Fruit fly (Drosophila melanogaster): ENCODE measurements around the gene Plod.

The Plod gene

DNA sequence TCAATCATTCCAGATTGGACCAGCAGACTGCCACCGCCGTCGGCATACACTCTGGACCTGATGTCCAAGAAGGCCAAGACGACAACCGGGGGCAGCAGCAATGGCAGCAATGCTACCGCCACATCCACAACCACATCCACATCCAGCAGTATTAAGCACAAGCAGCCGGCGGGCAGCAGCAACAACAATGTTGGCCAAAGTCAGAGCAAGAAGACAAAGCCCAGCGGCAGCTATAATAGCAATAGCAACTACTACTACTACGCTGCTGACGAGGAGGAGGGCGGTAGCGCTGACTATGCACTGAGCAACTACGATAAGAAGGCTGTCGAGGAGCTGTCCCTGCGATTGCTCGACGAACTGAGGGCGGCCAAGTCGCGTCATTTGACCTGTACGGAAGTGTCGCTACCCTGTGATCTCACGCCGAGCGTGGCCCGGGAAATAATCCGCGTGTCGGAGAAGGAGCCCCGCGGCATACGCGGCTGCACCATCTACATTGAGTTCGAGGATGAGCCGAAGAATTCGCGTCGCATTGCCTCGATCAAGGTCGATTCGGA is 48.0 kb upstream of the Plod start:
- no peak for TF ChIP-seq brk (GFP tag; optimal IDR thresholded peaks at IDR 0.05)

DNA sequence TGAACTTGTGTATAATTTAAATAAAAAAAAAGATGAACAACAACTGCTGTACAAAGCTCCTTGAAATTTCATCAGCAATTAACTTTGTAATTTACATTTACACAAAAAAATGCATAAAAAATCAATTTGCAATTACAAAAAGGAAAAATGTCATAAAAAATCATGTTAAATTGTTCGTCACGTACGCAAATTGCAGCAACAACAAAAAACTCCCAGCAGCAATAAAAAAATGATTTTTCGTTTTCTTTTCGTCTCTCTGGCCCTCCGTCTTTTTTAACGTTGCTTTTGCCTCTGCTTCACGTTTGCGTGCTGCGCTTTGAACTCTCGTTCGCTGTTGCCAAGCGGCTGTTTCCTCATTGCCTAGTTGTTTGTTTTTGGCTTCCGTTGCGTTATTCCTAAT is 47.3 kb upstream of the Plod start:
- TF ChIP-seq fru (GFP tag; optimal IDR thresholded peaks at IDR 0.05) (no peak), Hnf4 (GFP tag; optimal IDR thresholded peaks at IDR 0.05) (no peak), OdsH (GFP tag; optimal IDR thresholded peaks at IDR 0.05) (no peak), CG9705 (GFP tag; optimal IDR thresholded peaks at IDR 0.05) (no peak), CG32264 (GFP tag; optimal IDR thresholded peaks at IDR 0.05) (no peak), sv (GFP tag; optimal IDR thresholded peaks at IDR 0.05) (peak; percentile 54), psq (GFP tag; optimal IDR thresholded peaks at IDR 0.05) (peak; percentile 77), Mio (GFP tag; optimal IDR thresholded peaks at IDR 0.05) (no peak), Jra (GFP tag; optimal IDR thresholded peaks at IDR 0.05) (no peak), brk (GFP tag; optimal IDR thresholded peaks at IDR 0.05) (peak; percentile 19), lola (GFP tag; optimal IDR thresholded peaks at IDR 0.05) (no peak), woc (GFP tag; optimal IDR thresholded peaks at IDR 0.05) (peak; percentile 21), rgr (GFP tag; optimal IDR thresholded peaks at IDR 0.05) (no peak), dsf (GFP tag; optimal IDR thresholded peaks at IDR 0.05; ENCODE audit: borderline replicate concordance) (peak; percentile 11), Dfd (GFP tag; optimal IDR thresholded peaks at IDR 0.05) (no peak)

DNA sequence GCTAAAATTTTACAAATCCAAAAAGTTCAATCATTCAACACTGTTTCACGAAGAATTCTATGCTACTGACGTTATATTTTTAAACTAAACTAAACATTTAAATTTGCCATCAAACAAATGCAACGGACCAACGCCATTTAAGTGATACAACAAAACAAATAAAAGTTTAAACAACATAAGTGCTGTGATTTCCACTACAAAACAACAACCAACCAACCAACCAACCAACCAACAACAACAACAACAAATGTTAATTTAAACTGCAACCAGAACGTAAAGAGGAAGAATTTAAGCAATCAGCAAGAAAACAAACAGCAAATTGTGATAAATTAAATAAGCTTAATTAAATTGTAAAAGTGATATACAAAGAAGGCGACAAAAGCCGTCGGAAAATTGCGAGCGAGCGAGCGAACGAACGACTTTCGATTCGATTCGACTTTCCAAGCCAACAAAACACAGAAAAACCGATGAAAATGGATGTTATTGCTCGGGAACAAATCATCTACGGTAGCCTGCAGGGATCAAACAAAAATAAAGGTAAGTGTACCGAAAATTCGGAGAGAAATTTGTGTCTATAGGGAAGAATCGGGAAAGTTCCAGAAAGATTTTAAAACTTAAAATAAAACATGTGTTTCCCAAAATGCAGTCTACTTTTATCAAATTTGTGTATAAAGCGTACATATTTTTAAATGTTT is 46.8 kb upstream of the Plod start:
- TF ChIP-seq Hr83 (GFP tag; optimal IDR thresholded peaks at IDR 0.05; ENCODE audit: poor library complexity, severe bottlenecking) (peak; percentile 58), GATAd (GFP tag; optimal IDR thresholded peaks at IDR 0.05) (peak; percentile 32), pan (optimal IDR thresholded peaks at IDR 0.05) (no peak), fru (GFP tag; optimal IDR thresholded peaks at IDR 0.05) (no peak), sv (GFP tag; optimal IDR thresholded peaks at IDR 0.05) (peak; percentile 60), h (GFP tag; optimal IDR thresholded peaks at IDR 0.05) (no peak)

DNA sequence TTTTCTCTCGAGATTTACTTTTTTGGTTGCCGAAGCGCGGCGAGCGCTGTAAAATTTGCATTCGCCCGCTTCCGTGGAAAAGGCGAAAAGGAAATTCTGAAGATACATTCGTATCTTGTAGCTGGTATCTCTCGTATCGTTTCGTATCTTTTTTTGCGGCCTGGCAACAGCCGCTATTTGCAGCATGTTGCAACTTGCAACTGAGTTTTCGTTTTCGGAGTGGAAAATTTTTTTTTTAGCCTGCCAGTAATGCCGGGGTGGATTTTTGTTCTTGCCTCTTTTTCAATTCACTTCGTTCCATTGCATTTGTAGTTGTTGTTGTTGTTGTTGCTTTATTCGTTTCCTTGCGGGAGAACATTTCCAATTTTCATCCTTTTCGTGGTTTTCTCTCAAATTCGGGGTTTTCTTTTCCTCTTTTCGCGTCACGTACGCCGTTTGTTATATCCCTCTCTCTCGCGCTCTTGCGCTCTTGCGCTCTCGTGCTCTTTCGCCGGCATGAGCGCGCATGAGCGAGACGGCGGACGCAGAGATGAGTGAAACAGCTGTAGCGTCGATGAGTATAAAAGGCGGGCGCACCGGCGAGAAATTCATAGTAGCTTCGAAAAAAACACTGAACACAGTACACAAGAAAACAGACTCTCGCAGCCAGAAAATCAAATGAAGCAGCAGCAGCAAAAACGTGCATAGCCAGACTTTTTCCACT is 46.1 kb upstream of the Plod start, which contains the start of gene scyl:
TSS of gene scyl (plus strand) at position 587 of the 703 bp plus-strand sequence.
- TF ChIP-seq CrebA (GFP tag; optimal IDR thresholded peaks at IDR 0.05; ENCODE audit: borderline replicate concordance) (peak; percentile 73), h (GFP tag; optimal IDR thresholded peaks at IDR 0.05) (peak; percentile 83), Rel (GFP tag; optimal IDR thresholded peaks at IDR 0.05) (no peak), Rel (tag; optimal IDR thresholded peaks at IDR 0.05) (peak; percentile 77), lola (GFP tag; optimal IDR thresholded peaks at IDR 0.05) (no peak), br (GFP tag; optimal IDR thresholded peaks at IDR 0.05) (peak; percentile 54), ey (GFP tag; optimal IDR thresholded peaks at IDR 0.05) (peak; percentile 31), CG32264 (GFP tag; optimal IDR thresholded peaks at IDR 0.05) (no peak), Hr78 (GFP tag; optimal IDR thresholded peaks at IDR 0.05) (no peak), dmrt93B (GFP tag; optimal IDR thresholded peaks at IDR 0.05) (no peak), HLH106 (tag; optimal IDR thresholded peaks at IDR 0.05) (peak; percentile 14), GATAd (GFP tag; optimal IDR thresholded peaks at IDR 0.05) (no peak), OdsH (GFP tag; optimal IDR thresholded peaks at IDR 0.05) (peak; percentile 60), fru (GFP tag; optimal IDR thresholded peaks at IDR 0.05) (peak; percentile 74), Abd-B (GFP tag; optimal IDR thresholded peaks at IDR 0.05) (no peak), Jra (GFP tag; optimal IDR thresholded peaks at IDR 0.05) (no peak), usp (GFP tag; optimal IDR thresholded peaks at IDR 0.05) (no peak), dsf (GFP tag; optimal IDR thresholded peaks at IDR 0.05; ENCODE audit: borderline replicate concordance) (no peak), psq (GFP tag; optimal IDR thresholded peaks at IDR 0.05) (peak; percentile 76), CG9705 (GFP tag; optimal IDR thresholded peaks at IDR 0.05) (no peak), Hnf4 (GFP tag; optimal IDR thresholded peaks at IDR 0.05) (peak; percentile 78), tai (GFP tag; optimal IDR thresholded peaks at IDR 0.05) (peak; percentile 33), N (GFP tag; optimal IDR thresholded peaks at IDR 0.05) (no peak), woc (GFP tag; optimal IDR thresholded peaks at IDR 0.05) (peak; percentile 4), Dfd (GFP tag; optimal IDR thresholded peaks at IDR 0.05) (no peak), dl (GFP tag; optimal IDR thresholded peaks at IDR 0.05; ENCODE audit: insufficient read depth in 1 of 2, partially characterized antibody in 2 of 2) (peak; percentile 90 to 98), brk (GFP tag; optimal IDR thresholded peaks at IDR 0.05) (no peak), Hr83 (GFP tag; optimal IDR thresholded peaks at IDR 0.05; ENCODE audit: poor library complexity, severe bottlenecking) (peak; percentile 84), Sp1 (GFP tag; optimal IDR thresholded peaks at IDR 0.05) (peak; percentile 69), jim (GFP tag; optimal IDR thresholded peaks at IDR 0.05) (peak; percentile 77), sage (GFP tag; optimal IDR thresholded peaks at IDR 0.05) (no peak), foxo (GFP tag; optimal IDR thresholded peaks at IDR 0.05) (peak; percentile 50 to 55), Vsx2 (GFP tag; optimal IDR thresholded peaks at IDR 0.05; ENCODE audit: partially characterized antibody) (peak; percentile 96), Myc (optimal IDR thresholded peaks at IDR 0.05) (no peak), rgr (GFP tag; optimal IDR thresholded peaks at IDR 0.05) (peak; percentile 74), sv (GFP tag; optimal IDR thresholded peaks at IDR 0.05) (no peak), Mio (GFP tag; optimal IDR thresholded peaks at IDR 0.05) (peak; percentile 20), pan (optimal IDR thresholded peaks at IDR 0.05) (no peak), Dif (GFP tag; optimal IDR thresholded peaks at IDR 0.05; ENCODE audit: partially characterized antibody) (peak; percentile 99)
